Fruit fly (Drosophila melanogaster) S2 (cell line): Measurements from ENCODE around the gene CG5446.

ENCODE experiments used
- CG8478 ChIP-seq: fragments of >200 bp; optimal IDR thresholded peaks from 2 replicates; lab custom pipeline; 2018
- CTCF ChIP-seq, 2 experiments: fragments of >200 bp; optimal IDR thresholded peaks; 2 replicates each; lab custom pipeline; 2018

DNA sequence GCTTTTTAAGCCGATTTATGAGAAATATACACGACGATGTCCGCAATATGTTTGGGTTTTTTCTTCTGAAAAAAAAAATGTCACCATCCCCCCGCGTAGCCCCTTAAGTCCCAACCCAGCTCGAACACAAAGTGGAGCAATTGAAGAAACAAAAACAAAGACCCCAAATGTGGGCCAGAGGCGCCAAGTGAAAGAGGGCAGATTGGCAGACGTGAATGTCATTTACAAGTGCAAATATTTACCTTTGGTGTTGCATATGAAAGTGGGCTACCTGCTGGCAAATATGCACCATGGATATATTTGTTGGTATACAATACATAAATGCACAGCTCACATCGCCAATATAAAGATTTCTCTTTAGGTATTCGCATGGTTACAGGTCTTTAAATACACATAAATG is 16.8 kb downstream of the CG5446 start:
- no peak for TF ChIP-seq CTCF (optimal IDR thresholded peaks at IDR 0.05; lab: Kevin White, UChicago)
- no peak for TF ChIP-seq CG8478 (lab: Kevin White, UChicago)
